Worm (Caenorhabditis elegans): ENCODE results near the gene asm-2.

DNA sequence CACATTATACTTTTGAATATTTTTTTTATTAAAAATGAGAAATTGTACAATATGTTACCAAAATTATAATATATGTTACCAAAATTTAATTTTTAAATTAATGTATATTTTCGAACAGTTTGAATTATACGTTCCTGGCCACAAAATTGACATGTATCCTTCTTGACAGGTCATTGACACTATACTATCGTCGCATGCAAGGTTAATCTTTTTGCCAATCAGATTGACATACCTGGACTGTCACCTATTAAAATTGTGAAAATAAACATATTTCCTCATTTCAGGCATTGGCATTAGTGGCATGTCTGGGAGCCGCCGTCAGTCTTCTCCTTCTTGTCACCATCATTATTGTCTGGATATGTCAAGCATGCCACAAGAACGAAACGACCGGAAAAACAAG, 46.0 kb upstream of the asm-2 start:
- no peak for TF ChIP-seq unc-86 (tag; optimal IDR thresholded peaks at IDR 0.05)
- no peak for TF ChIP-seq ttx-3 (tag; optimal IDR thresholded peaks at IDR 0.05)
- no peak for TF ChIP-seq gmeb-2 (tag; optimal IDR thresholded peaks at IDR 0.05)
- no peak for TF ChIP-seq pqm-1 (tag; optimal IDR thresholded peaks at IDR 0.05)
